Worm (Caenorhabditis elegans) whole organism, midembryonic: ENCODE data around the gene his-60.

Experiments
- flt-1 ChIP-seq: fragments of 200-800 bp; sonication (Bioruptor generic); IDR thresholded peaks from 2 replicates; pipeline ENCODE4 v1.3.6; 2022; ENCODE audit warnings: missing genetic modification characterization, missing compliant biosample characterization
- klf-2 ChIP-seq: fragments of 200-800 bp; sonication (Bioruptor generic); conservative IDR thresholded peaks from 2 replicates; pipeline ENCODE4 v1.3.6; 2022; ENCODE audit warnings: missing genetic modification reagents, missing genetic modification characterization, missing compliant biosample characterization
- med-1 ChIP-seq: sonication (generic microtip); optimal IDR thresholded peaks from 2 replicates; lab custom pipeline; 2017; ENCODE audit warnings: missing genetic modification characterization, mild to moderate bottlenecking, missing compliant biosample characterization, antibody characterized with exemption, missing genetic modification reagents; ENCODE audit not compliant: insufficient read depth
- tab-1 ChIP-seq: fragments of 200-800 bp; sonication (Bioruptor generic); IDR thresholded peaks from 2 replicates; pipeline ENCODE4 v1.3.6; 2022; ENCODE audit warnings: missing genetic modification characterization, missing compliant biosample characterization
- ztf-23 ChIP-seq: fragments of 200-800 bp; sonication (Bioruptor generic); IDR thresholded peaks from 2 replicates; pipeline ENCODE4 v1.3.6; 2022; ENCODE audit warnings: missing genetic modification reagents, missing genetic modification characterization, missing compliant biosample characterization

- TF ChIP-seq tab-1 (GFP tag; lab: Robert Waterston, UW) = no peak
- TF ChIP-seq ztf-23 = no peak
- TF ChIP-seq med-1 = no peak
- TF ChIP-seq flt-1 (GFP tag; lab: Robert Waterston, UW) = no peak
- no peak for TF ChIP-seq klf-2 (GFP tag; lab: Robert Waterston, UW)
Measured at ce11 chrIV:7453661-7454159, 34.1 kb downstream of the his-60 start.
